Worm (Caenorhabditis elegans) whole organism, late embryonic: ENCODE data around the gene srbc-71.

Experiments
- C08G9.2 ChIP-seq: sonication (generic microtip); optimal IDR thresholded peaks from 2 replicates; lab custom pipeline; 2016; ENCODE audit warnings: mild to moderate bottlenecking, missing genetic modification characterization, moderate library complexity, missing compliant biosample characterization
- ahr-1 ChIP-seq: sonication (generic microtip); optimal IDR thresholded peaks from 2 replicates; lab custom pipeline; 2016; ENCODE audit warnings: missing genetic modification characterization, missing compliant biosample characterization
- ama-1 ChIP-seq: fragments of 150-350 bp; optimal IDR thresholded peaks from 2 replicates; lab custom pipeline; 2014
- fax-1 ChIP-seq: sonication (generic microtip); optimal IDR thresholded peaks from 2 replicates; lab custom pipeline; 2016; ENCODE audit warnings: missing genotype, missing genetic modification characterization, missing compliant biosample characterization
- fkh-10 ChIP-seq: fragments of 150-350 bp; optimal IDR thresholded peaks from 2 replicates; lab custom pipeline; 2014; ENCODE audit warnings: missing biosample characterization, missing genetic modification reagents, missing genetic modification characterization
- gmeb-2 ChIP-seq: sonication (generic microtip); optimal IDR thresholded peaks from 2 replicates; lab custom pipeline; 2016; ENCODE audit warnings: missing genetic modification characterization, inconsistent platforms, missing compliant biosample characterization
- pha-4 ChIP-seq: fragments of 150-350 bp; optimal IDR thresholded peaks from 2 replicates; lab custom pipeline; 2018; ENCODE audit warnings: missing biosample characterization, missing genetic modification reagents, missing genetic modification characterization
- pqm-1 ChIP-seq: sonication (generic microtip); optimal IDR thresholded peaks from 2 replicates; lab custom pipeline; 2016; ENCODE audit warnings: missing genetic modification characterization, missing compliant biosample characterization
- rnt-1 ChIP-seq: sonication (generic microtip); optimal IDR thresholded peaks from 2 replicates; lab custom pipeline; 2016; ENCODE audit warnings: missing genetic modification characterization, missing compliant biosample characterization

ce11 chrIV:4262993-4263392 is 37.2 kb upstream of the srbc-71 start, which contains the start of gene col-33:
- no peak for TF ChIP-seq pqm-1 (tag; lab: Kevin White, UChicago)
- no peak for TF ChIP-seq fkh-10 (GFP tag; lab: Kevin White, UChicago)
- TF ChIP-seq ama-1 (lab: Kevin White, UChicago), result no peak
- no peak for TF ChIP-seq rnt-1
- no peak for TF ChIP-seq gmeb-2 (tag; lab: Kevin White, UChicago)
- no peak for TF ChIP-seq ahr-1 (tag; lab: Kevin White, UChicago)
- TF ChIP-seq pha-4 (tag; lab: Kevin White, UChicago), result no peak
- TF ChIP-seq C08G9.2 (tag; lab: Kevin White, UChicago), result no peak
- no peak for TF ChIP-seq fax-1 (tag; lab: Kevin White, UChicago)
